Worm (Caenorhabditis elegans) whole organism, mixed stage, embryonic: ENCODE measurements around the gene F54B11.10.

Experiments
- bed-3 ChIP-seq: fragments of 200-800 bp; sonication (Bioruptor generic); optimal IDR thresholded peaks from 3 replicates; lab custom pipeline; 2018; ENCODE audit warnings: mild to moderate bottlenecking, missing genetic modification characterization, moderate library complexity, missing compliant biosample characterization
- blmp-1 ChIP-seq: fragments of 150-350 bp; optimal IDR thresholded peaks from 2 replicates; lab custom pipeline; 2014; ENCODE audit warnings: missing biosample characterization, missing genetic modification characterization
- ceh-39 ChIP-seq: fragments of 150-350 bp; optimal IDR thresholded peaks from 2 replicates; lab custom pipeline; 2014; ENCODE audit warnings: missing biosample characterization, missing genetic modification characterization
- ceh-43 ChIP-seq: fragments of 200-800 bp; sonication (Bioruptor generic); optimal IDR thresholded peaks from 2 replicates; lab custom pipeline; 2018; ENCODE audit warnings: mild to moderate bottlenecking, missing genetic modification characterization, moderate library complexity, missing compliant biosample characterization
- ceh-83 ChIP-seq: fragments of 200-800 bp; sonication (Bioruptor generic); optimal IDR thresholded peaks from 2 replicates; lab custom pipeline; 2018; ENCODE audit warnings: mild to moderate bottlenecking, missing genetic modification characterization, missing compliant biosample characterization
- ces-1 ChIP-seq: fragments of 150-350 bp; optimal IDR thresholded peaks from 2 replicates; lab custom pipeline; 2014; ENCODE audit warnings: missing biosample characterization, missing genetic modification reagents, missing genetic modification characterization
- drap-1 ChIP-seq: fragments of 200-800 bp; sonication (Bioruptor generic); optimal IDR thresholded peaks from 3 replicates; lab custom pipeline; 2018; ENCODE audit warnings: mild to moderate bottlenecking, missing genetic modification characterization, missing compliant biosample characterization
- elt-1 ChIP-seq: sonication (generic microtip); optimal IDR thresholded peaks from 2 replicates; lab custom pipeline; 2017; ENCODE audit warnings: missing genetic modification characterization, mild to moderate bottlenecking, missing compliant biosample characterization, antibody characterized with exemption, moderate library complexity, borderline replicate concordance; ENCODE audit not compliant: insufficient read depth
- elt-3 ChIP-seq: fragments of 150-350 bp; optimal IDR thresholded peaks from 2 replicates; lab custom pipeline; 2014; ENCODE audit warnings: missing biosample characterization, missing genetic modification characterization
- flh-1 ChIP-seq: fragments of 200-800 bp; sonication (Bioruptor generic); optimal IDR thresholded peaks from 2 replicates; lab custom pipeline; 2018; ENCODE audit warnings: mild to moderate bottlenecking, missing genetic modification characterization, moderate library complexity, missing compliant biosample characterization
- ham-2 ChIP-seq: fragments of 200-800 bp; sonication (Bioruptor generic); optimal IDR thresholded peaks from 2 replicates; lab custom pipeline; 2018; ENCODE audit warnings: mild to moderate bottlenecking, missing genetic modification characterization, missing compliant biosample characterization
- lin-13 ChIP-seq: fragments of 150-350 bp; optimal IDR thresholded peaks from 2 replicates; lab custom pipeline; 2014; ENCODE audit warnings: missing biosample characterization, missing genetic modification characterization
- lin-32 ChIP-seq: fragments of 200-800 bp; sonication (Bioruptor generic); optimal IDR thresholded peaks from 2 replicates; lab custom pipeline; 2018; ENCODE audit warnings: mild to moderate bottlenecking, missing genetic modification characterization, missing compliant biosample characterization
- lsy-2 ChIP-seq: fragments of 150-350 bp; optimal IDR thresholded peaks from 2 replicates; lab custom pipeline; 2014; ENCODE audit warnings: missing biosample characterization, missing genetic modification characterization
- mab-5 ChIP-seq: fragments of 150-350 bp; optimal IDR thresholded peaks from 2 replicates; lab custom pipeline; 2014; ENCODE audit warnings: missing biosample characterization, missing genetic modification characterization
- mep-1 ChIP-seq: fragments of 150-350 bp; optimal IDR thresholded peaks from 2 replicates; lab custom pipeline; 2017; ENCODE audit warnings: missing biosample characterization, missing genetic modification reagents, missing genetic modification characterization, inconsistent platforms
- mls-2 ChIP-seq: sonication (generic microtip); optimal IDR thresholded peaks from 2 replicates; lab custom pipeline; 2016; ENCODE audit warnings: mild to moderate bottlenecking, missing genetic modification characterization, moderate library complexity, missing compliant biosample characterization
- nhr-2 ChIP-seq: fragments of 150-350 bp; optimal IDR thresholded peaks from 2 replicates; lab custom pipeline; 2014; ENCODE audit warnings: missing biosample characterization, missing genetic modification characterization
- nhr-237 ChIP-seq: fragments of 150-350 bp; optimal IDR thresholded peaks from 2 replicates; lab custom pipeline; 2014; ENCODE audit warnings: missing biosample characterization, missing genetic modification characterization
- nhr-28 ChIP-seq: fragments of 150-350 bp; optimal IDR thresholded peaks from 2 replicates; lab custom pipeline; 2014; ENCODE audit warnings: missing biosample characterization, missing genetic modification characterization
- pha-4 ChIP-seq: fragments of 150-350 bp; optimal IDR thresholded peaks from 2 replicates; lab custom pipeline; 2018; ENCODE audit warnings: missing biosample characterization, missing genetic modification reagents, missing genetic modification characterization
- sem-2 ChIP-seq: fragments of 200-800 bp; sonication (Bioruptor generic); optimal IDR thresholded peaks from 2 replicates; lab custom pipeline; 2018; ENCODE audit warnings: mild to moderate bottlenecking, missing genetic modification characterization, missing compliant biosample characterization
- sptf-1 ChIP-seq: sonication (generic microtip); optimal IDR thresholded peaks from 2 replicates; lab custom pipeline; 2017; ENCODE audit warnings: mild to moderate bottlenecking, missing genetic modification characterization, moderate library complexity, missing compliant biosample characterization
- unc-120 ChIP-seq: sonication (generic microtip); optimal IDR thresholded peaks from 2 replicates; lab custom pipeline; 2017; ENCODE audit warnings: missing genetic modification characterization, missing compliant biosample characterization; ENCODE audit not compliant: poor library complexity, severe bottlenecking
- unc-39 ChIP-seq: fragments of 150-350 bp; optimal IDR thresholded peaks from 2 replicates; lab custom pipeline; 2014; ENCODE audit warnings: missing biosample characterization, missing genetic modification characterization
- unc-62 ChIP-seq: fragments of 150-350 bp; optimal IDR thresholded peaks from 2 replicates; lab custom pipeline; 2014; ENCODE audit warnings: missing biosample characterization, missing genetic modification reagents, missing genetic modification characterization
- ztf-11 ChIP-seq: fragments of 150-350 bp; optimal IDR thresholded peaks from 2 replicates; lab custom pipeline; 2014; ENCODE audit warnings: missing biosample characterization, missing genetic modification characterization

Gene F54B11.10

DNA sequence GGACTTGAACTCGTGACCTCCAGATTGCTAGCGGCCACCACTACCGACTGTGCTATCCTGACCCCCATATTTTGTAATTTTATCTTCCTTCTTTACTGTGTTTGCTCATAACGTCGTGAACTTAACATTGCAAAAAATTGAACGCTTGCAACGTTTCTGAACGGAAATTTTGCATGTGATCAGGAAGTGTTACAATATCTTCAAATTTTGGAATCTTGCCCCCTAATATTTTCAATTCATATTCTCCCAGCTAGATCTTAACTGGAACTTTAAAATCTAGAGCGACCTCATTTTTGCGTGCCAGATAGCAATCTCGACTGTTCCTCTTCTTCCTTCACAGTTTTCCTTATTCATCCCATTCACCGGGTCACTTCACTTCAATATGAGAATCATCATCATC lies at the start of gene F54B11.10:
F54B11.10 (plus strand) TSS at position 301 of the 400 bp plus-strand sequence.
- no peak for TF ChIP-seq lin-32 (GFP tag; lab: Kevin White, UChicago)
- TF ChIP-seq, all 35 proteins: peak for 0

- TF ChIP-seq ces-1: peak; percentile 97
- TF ChIP-seq ceh-39 (tag; lab: Kevin White, UChicago): no peak
- peak; percentile 27 for TF ChIP-seq mls-2
- TF ChIP-seq, all 35 proteins: peak for 2
Observed at ce11 chrX:13532424-13533309, 49.3 kb upstream of the F54B11.10 start, which contains the start of gene acr-12. TSS of gene acr-12 (plus strand) at chrX:13532853.

DNA sequence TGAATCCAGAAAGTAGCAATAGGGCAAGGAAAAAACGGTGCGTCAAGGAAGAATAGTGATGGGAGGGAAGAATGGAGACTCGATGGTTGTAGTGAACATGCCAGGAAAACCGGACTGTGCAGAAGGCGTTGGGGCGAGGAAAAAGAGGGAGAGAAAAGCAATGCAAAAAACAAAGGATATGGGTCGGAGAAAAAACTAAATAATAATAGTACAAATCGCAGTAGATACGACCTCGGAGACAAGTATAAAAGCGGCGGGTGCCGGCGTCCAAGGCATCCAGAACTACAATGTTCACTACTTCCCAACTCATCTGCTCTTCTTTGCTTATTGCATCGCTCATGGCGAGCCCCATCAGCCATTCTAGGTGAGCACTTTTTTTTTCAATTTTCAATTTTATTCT lies 45.2 kb upstream of the F54B11.10 start, which contains the start of gene R01E6.5:
R01E6.5 (plus strand) TSS at position 301 of the 400 bp plus-strand sequence.
- no peak for TF ChIP-seq ztf-11 (tag; lab: Kevin White, UChicago)
- no peak for TF ChIP-seq pha-4 (tag; lab: Kevin White, UChicago)
- TF ChIP-seq lin-32 (GFP tag; lab: Kevin White, UChicago): no peak
- TF ChIP-seq elt-1 (tag; lab: Kevin White, UChicago): no peak
- TF ChIP-seq unc-39 (tag; lab: Kevin White, UChicago): no peak
- no peak for TF ChIP-seq lsy-2 (tag; lab: Kevin White, UChicago)
- no peak for TF ChIP-seq mab-5
- no peak for TF ChIP-seq elt-3 (tag; lab: Kevin White, UChicago)
- no peak for TF ChIP-seq nhr-2 (tag; lab: Kevin White, UChicago)
- TF ChIP-seq mep-1 (tag; lab: Kevin White, UChicago): no peak
- TF ChIP-seq lin-13: no peak
- TF ChIP-seq mls-2: no peak
- TF ChIP-seq ham-2 (GFP tag; lab: Kevin White, UChicago): no peak
- TF ChIP-seq unc-62: no peak
- no peak for TF ChIP-seq nhr-237 (tag; lab: Kevin White, UChicago)
- no peak for TF ChIP-seq flh-1
- TF ChIP-seq nhr-28 (tag; lab: Kevin White, UChicago): no peak
- no peak for TF ChIP-seq ces-1
- no peak for TF ChIP-seq drap-1 (GFP tag; lab: Kevin White, UChicago)

ce11 chrX:13539701-13540100 lies 42.2 kb upstream of the F54B11.10 start:
- TF ChIP-seq bed-3 (GFP tag; lab: Kevin White, UChicago) (no peak), blmp-1 (tag; lab: Kevin White, UChicago) (no peak), lin-32 (GFP tag; lab: Kevin White, UChicago) (no peak), ceh-43 (no peak)
- TF ChIP-seq, all 35 proteins: peak for 0

DNA sequence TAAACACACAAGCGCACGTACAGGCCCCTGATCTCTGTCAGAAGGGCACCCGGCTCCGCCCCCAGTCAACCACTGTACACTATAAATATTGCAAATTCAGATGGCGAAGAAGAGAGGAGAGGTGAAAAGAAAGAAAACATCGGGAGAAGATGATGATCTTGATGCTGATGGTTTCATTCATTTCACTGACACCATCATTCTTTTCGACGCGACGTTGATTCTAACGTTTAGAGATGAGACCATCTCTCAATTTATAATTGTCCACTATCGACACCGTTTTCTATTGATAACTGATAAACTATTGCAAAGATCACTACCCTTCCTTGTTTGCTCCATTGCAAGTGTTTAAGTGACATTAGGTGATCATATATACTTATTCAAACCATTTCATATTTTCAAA lies 40.6 kb upstream of the F54B11.10 start:
- TF ChIP-seq unc-120 (no peak), nhr-28 (tag; lab: Kevin White, UChicago) (no peak), ceh-43 (no peak), sptf-1 (tag; lab: Kevin White, UChicago) (no peak), mab-5 (no peak), ceh-83 (GFP tag; lab: Kevin White, UChicago) (no peak)

ce11 chrX:13542236-13542635 lies 39.7 kb upstream of the F54B11.10 start, which contains the start of gene cah-4:
TSS of gene cah-4 (plus strand) at chrX:13542574.
- TF ChIP-seq mls-2: no peak
- TF ChIP-seq blmp-1 (tag; lab: Kevin White, UChicago): no peak
- no peak for TF ChIP-seq nhr-2 (tag; lab: Kevin White, UChicago)
- TF ChIP-seq, all 35 proteins: peak for 0

DNA sequence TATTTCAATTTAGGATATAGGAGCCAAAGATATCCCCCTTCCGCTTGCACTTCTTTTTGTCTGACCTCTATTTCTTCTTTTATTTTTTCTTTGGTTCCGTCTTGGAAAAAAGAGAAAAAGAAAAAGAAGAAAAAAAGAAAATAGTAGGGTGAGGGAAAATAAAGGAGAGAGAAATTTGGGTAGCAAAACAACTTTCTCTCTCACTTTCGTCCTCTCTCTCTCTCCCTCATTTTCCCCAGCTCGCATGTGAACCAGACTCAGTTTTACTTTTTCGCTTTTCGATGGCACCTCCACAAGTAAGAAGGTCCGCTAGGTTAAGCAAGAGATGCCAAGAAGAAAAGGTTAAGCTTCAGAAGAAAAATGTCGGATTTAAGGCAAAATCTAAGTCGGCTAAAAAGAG lies 39.2 kb upstream of the F54B11.10 start:
- no peak for TF ChIP-seq drap-1 (GFP tag; lab: Kevin White, UChicago)
- TF ChIP-seq sem-2 (GFP tag; lab: Kevin White, UChicago): no peak
- TF ChIP-seq ces-1: peak; percentile 51
- TF ChIP-seq, all 35 proteins: peak for 1
